Worm (Caenorhabditis elegans): Measurements from ENCODE around the gene srh-141.

DNA sequence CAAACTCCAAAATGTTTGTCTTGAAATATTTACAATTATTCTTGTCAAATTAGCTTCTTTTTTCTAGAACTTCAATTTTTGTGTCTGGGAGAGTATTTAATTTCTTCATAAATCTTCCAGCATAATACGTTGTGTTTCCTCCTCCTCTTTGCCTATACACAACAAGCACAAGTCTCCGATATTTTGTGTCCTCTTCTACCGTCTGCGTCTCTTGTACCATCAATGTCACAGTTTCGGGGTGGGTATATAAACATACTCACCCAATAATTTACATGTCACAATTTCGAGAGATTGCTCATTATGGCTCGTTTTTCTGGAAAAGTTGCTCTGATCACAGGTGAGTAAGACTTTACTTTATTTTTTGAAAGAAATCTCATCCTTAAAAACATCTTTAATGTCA lies 6.2 kb upstream of the srh-141 start, which contains the start of gene F26D2.15:
- TF ChIP-seq flt-1 (GFP tag; IDR thresholded peaks at IDR 0.05) (no peak), klf-2 (GFP tag; conservative IDR thresholded peaks at IDR 0.05) (no peak), ref-1 (GFP tag; conservative IDR thresholded peaks at IDR 0.05) (no peak), med-1 (GFP tag; optimal IDR thresholded peaks at IDR 0.05; ENCODE audit: insufficient read depth) (no peak), ztf-23 (GFP tag; IDR thresholded peaks at IDR 0.05) (no peak), T22C8.4 (GFP tag; IDR thresholded peaks at IDR 0.05) (no peak), tab-1 (GFP tag; IDR thresholded peaks at IDR 0.05) (no peak), cog-1 (tag; optimal IDR thresholded peaks at IDR 0.05) (no peak)
